Fruit fly (Drosophila melanogaster) whole organism, pupa: ENCODE measurements around the gene CG11693.

ENCODE experiments used
- CG10348 ChIP-seq: fragments of 200-800 bp; sonication (Bioruptor generic); IDR thresholded peaks from 2 replicates; pipeline ENCODE4 v1.3.6; 2022; ENCODE audit warnings: missing biosample characterization, missing genetic modification characterization
- CG12605 ChIP-seq: fragments of 200-800 bp; sonication (Bioruptor generic); IDR thresholded peaks from 2 replicates; pipeline ENCODE4 v1.3.6; 2022; ENCODE audit warnings: missing biosample characterization, missing genetic modification characterization
- CG13204 ChIP-seq: fragments of 200-800 bp; sonication (Bioruptor generic); optimal IDR thresholded peaks from 2 replicates; lab custom pipeline; 2018; ENCODE audit warnings: missing biosample characterization, mild to moderate bottlenecking, missing genetic modification characterization, moderate library complexity
- CG14655 ChIP-seq: fragments of 200-800 bp; sonication (Bioruptor generic); optimal IDR thresholded peaks from 3 replicates; lab custom pipeline; 2017; ENCODE audit warnings: mild to moderate bottlenecking, missing biosample characterization, missing genetic modification reagents, missing genetic modification characterization
- CG15710 ChIP-seq: fragments of 200-800 bp; sonication (Bioruptor generic); optimal IDR thresholded peaks from 2 replicates; lab custom pipeline; 2018; ENCODE audit warnings: missing biosample characterization, mild to moderate bottlenecking, missing genetic modification characterization, moderate library complexity
- CG17806 ChIP-seq: fragments of 200-800 bp; sonication (Bioruptor generic); optimal IDR thresholded peaks from 2 replicates; lab custom pipeline; 2018; ENCODE audit warnings: missing biosample characterization, mild to moderate bottlenecking, missing genetic modification characterization, moderate library complexity
- CG32121 ChIP-seq: fragments of 200-800 bp; sonication (Bioruptor generic); IDR thresholded peaks from 2 replicates; pipeline ENCODE4 v1.3.6; 2022; ENCODE audit warnings: missing biosample characterization, missing genetic modification characterization
- CG34367 ChIP-seq: fragments of 200-800 bp; sonication (Bioruptor generic); optimal IDR thresholded peaks from 2 replicates; lab custom pipeline; 2018; ENCODE audit warnings: missing biosample characterization, mild to moderate bottlenecking, missing genetic modification characterization
- CG4496 ChIP-seq: fragments of 200-800 bp; sonication (Bioruptor generic); IDR thresholded peaks from 3 replicates; pipeline ENCODE4 v1.3.6; 2022; ENCODE audit warnings: missing biosample characterization, missing genetic modification characterization
- CG8159 ChIP-seq: fragments of 200-800 bp; sonication (Bioruptor generic); optimal IDR thresholded peaks from 3 replicates; lab custom pipeline; 2018; ENCODE audit warnings: missing biosample characterization, mild to moderate bottlenecking, missing genetic modification characterization, moderate library complexity
- CG8301 ChIP-seq: fragments of 200-800 bp; sonication (Bioruptor generic); optimal IDR thresholded peaks from 2 replicates; lab custom pipeline; 2018; ENCODE audit warnings: missing biosample characterization, mild to moderate bottlenecking, missing genetic modification characterization
- CG9948 ChIP-seq: fragments of 200-800 bp; sonication (Bioruptor generic); optimal IDR thresholded peaks from 2 replicates; lab custom pipeline; 2018; ENCODE audit warnings: missing biosample characterization, mild to moderate bottlenecking, missing genetic modification characterization, moderate library complexity
- D1 ChIP-seq: fragments of 200-800 bp; sonication (Bioruptor generic); optimal IDR thresholded peaks from 2 replicates; lab custom pipeline; 2018; ENCODE audit warnings: missing biosample characterization, mild to moderate bottlenecking, missing genetic modification characterization, moderate library complexity
- EcR ChIP-seq: fragments of 200-800 bp; sonication (Bioruptor generic); optimal IDR thresholded peaks from 3 replicates; lab custom pipeline; 2019; ENCODE audit warnings: missing biosample characterization, missing genetic modification characterization, mild to moderate bottlenecking, moderate library complexity, missing genetic modification reagents
- Ets98B ChIP-seq: fragments of 200-800 bp; sonication (Bioruptor generic); IDR thresholded peaks from 2 replicates; pipeline ENCODE4 v1.3.6; 2022; ENCODE audit warnings: missing biosample characterization, missing genetic modification characterization
- Pif1A ChIP-seq: fragments of 200-800 bp; sonication (Bioruptor generic); optimal IDR thresholded peaks from 3 replicates; lab custom pipeline; 2016; ENCODE audit warnings: missing biosample characterization, missing genetic modification characterization
- Pif1B ChIP-seq: fragments of 200-800 bp; sonication (Bioruptor generic); optimal IDR thresholded peaks from 3 replicates; lab custom pipeline; 2016; ENCODE audit warnings: missing biosample characterization, missing genetic modification characterization
- Snoo ChIP-seq: fragments of 200-800 bp; sonication (Bioruptor generic); optimal IDR thresholded peaks from 3 replicates; lab custom pipeline; 2017; ENCODE audit warnings: missing biosample characterization, mild to moderate bottlenecking, missing genetic modification characterization, inconsistent platforms
- fd96Ca ChIP-seq: fragments of 200-800 bp; sonication (Bioruptor generic); IDR thresholded peaks from 3 replicates; pipeline ENCODE4 v1.3.6; 2022; ENCODE audit warnings: missing biosample characterization, missing genetic modification characterization
- gl ChIP-seq: fragments of 200-800 bp; sonication (Bioruptor generic); optimal IDR thresholded peaks from 2 replicates; lab custom pipeline; 2018; ENCODE audit warnings: missing biosample characterization, mild to moderate bottlenecking, missing genetic modification characterization
- rn ChIP-seq: fragments of 200-800 bp; sonication (Bioruptor generic); IDR thresholded peaks from 2 replicates; pipeline ENCODE4 v1.3.6; 2022; ENCODE audit warnings: missing biosample characterization, missing genetic modification characterization

CG11693 gene

DNA sequence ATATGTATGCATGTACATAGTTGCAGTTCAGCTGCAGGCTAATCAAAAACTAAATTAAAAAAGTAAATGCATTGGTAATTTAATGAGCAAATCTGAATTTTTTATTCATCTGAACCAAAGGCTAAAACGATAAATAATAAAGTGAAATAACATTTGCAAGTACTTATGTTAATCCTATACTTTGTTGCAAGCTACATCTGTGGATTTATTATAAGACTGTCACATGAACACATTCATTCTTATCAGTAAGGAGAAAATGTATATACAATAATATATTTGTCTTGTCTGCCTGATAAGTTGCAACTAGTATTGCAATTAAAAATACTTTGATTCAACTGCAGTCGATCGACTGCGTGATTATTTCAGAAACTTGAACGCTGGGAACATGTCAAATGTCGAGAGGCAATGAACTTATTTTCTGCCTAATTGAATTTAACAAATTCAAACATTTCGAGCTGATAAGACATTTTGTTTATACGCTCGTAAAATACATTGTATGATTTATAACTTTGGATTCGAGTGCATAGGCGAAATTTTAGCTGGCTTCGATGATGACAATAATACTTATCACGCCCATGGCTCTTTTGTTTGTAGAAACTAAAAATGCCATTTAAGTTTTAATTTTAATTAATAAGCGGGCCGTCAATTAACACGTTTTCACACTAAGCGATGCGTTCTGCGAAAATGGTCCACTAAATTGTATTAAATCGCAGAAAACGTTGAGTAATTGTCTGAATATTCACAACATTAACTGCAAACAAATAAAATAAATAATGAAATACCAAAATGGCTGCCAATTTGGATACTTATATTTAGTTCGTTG is 17.6 kb upstream of the CG11693 start:
- TF ChIP-seq gl (tag; lab: Kevin White, UChicago) (no peak), CG8301 (no peak), Pif1A (GFP tag; lab: Kevin White, UChicago) (no peak), CG10348 (GFP tag; lab: Robert Waterston, UW) (no peak), CG9948 (no peak), CG34367 (tag; lab: Kevin White, UChicago) (no peak), Snoo (tag; lab: Kevin White, UChicago) (no peak), EcR (no peak), CG12605 (GFP tag; lab: Robert Waterston, UW) (no peak), rn (GFP tag; lab: Robert Waterston, UW) (no peak), CG8159 (no peak), CG17806 (tag; lab: Kevin White, UChicago) (no peak), Ets98B (GFP tag; lab: Robert Waterston, UW) (no peak), CG15710 (tag; lab: Kevin White, UChicago) (no peak), CG13204 (GFP tag; lab: Kevin White, UChicago) (no peak), CG32121 (no peak), D1 (tag; lab: Kevin White, UChicago) (no peak), Pif1B (GFP tag; lab: Kevin White, UChicago) (no peak), fd96Ca (no peak), CG14655 (GFP tag; lab: Kevin White, UChicago) (no peak)

dm6 chr3R:8326884-8327283 is 16.3 kb upstream of the CG11693 start:
- TF ChIP-seq Pif1A (GFP tag; lab: Kevin White, UChicago) = no peak
- TF ChIP-seq CG32121 = no peak
- no peak for TF ChIP-seq Snoo (tag; lab: Kevin White, UChicago)
- no peak for TF ChIP-seq CG8301
- no peak for TF ChIP-seq CG14655 (GFP tag; lab: Kevin White, UChicago)
- TF ChIP-seq fd96Ca = no peak
- no peak for TF ChIP-seq rn (GFP tag; lab: Robert Waterston, UW)

- TF ChIP-seq CG8301 (no peak), Ets98B (GFP tag; lab: Robert Waterston, UW) (no peak), CG34367 (tag; lab: Kevin White, UChicago) (no peak), CG15710 (tag; lab: Kevin White, UChicago) (no peak), D1 (tag; lab: Kevin White, UChicago) (no peak), CG13204 (GFP tag; lab: Kevin White, UChicago) (no peak), rn (GFP tag; lab: Robert Waterston, UW) (no peak)
Observed at dm6 chr3R:8324016-8324415, 13.4 kb upstream of the CG11693 start, which contains the start of gene CG7443. Gene CG7443, plus strand, starts transcription at chr3R:8324316.

dm6 chr3R:8321447-8321846 is 10.9 kb upstream of the CG11693 start, which contains the start of gene Or85a:
Gene Or85a, plus strand, starts transcription at chr3R:8321747.
- TF ChIP-seq EcR (no peak), rn (GFP tag; lab: Robert Waterston, UW) (no peak), CG14655 (GFP tag; lab: Kevin White, UChicago) (no peak), CG13204 (GFP tag; lab: Kevin White, UChicago) (no peak)
- TF ChIP-seq, all 21 proteins: peak for 0

- TF ChIP-seq CG4496 (0 out of 3 replicates have a peak, but pooled peaks have one; percentile 21), CG12605 (GFP tag; lab: Robert Waterston, UW) (peak; percentile 65), CG15710 (tag; lab: Kevin White, UChicago) (no peak), Ets98B (GFP tag; lab: Robert Waterston, UW) (peak; percentile 60; the same call in 1 of the 2 replicates)
Observed at dm6 chr3R:8317709-8318335, 7.2 kb upstream of the CG11693 start.

dm6 chr3R:8317215-8317614 is 6.6 kb upstream of the CG11693 start, which contains the start of gene Ctr1B:
Gene Ctr1B, plus strand, starts transcription at chr3R:8317612.
- TF ChIP-seq CG13204 (GFP tag; lab: Kevin White, UChicago) = no peak
- no peak for TF ChIP-seq rn (GFP tag; lab: Robert Waterston, UW)
- TF ChIP-seq CG8301 = no peak
- TF ChIP-seq EcR = no peak
- TF ChIP-seq CG14655 (GFP tag; lab: Kevin White, UChicago) = no peak
- no peak for TF ChIP-seq gl (tag; lab: Kevin White, UChicago)
- no peak for TF ChIP-seq Pif1A (GFP tag; lab: Kevin White, UChicago)
- no peak for TF ChIP-seq CG12605 (GFP tag; lab: Robert Waterston, UW)
- TF ChIP-seq CG8159 = no peak
- no peak for TF ChIP-seq D1 (tag; lab: Kevin White, UChicago)
